Worm (Caenorhabditis elegans): ENCODE measurements around the gene ckk-1.

- TF ChIP-seq him-1 (tag; optimal IDR thresholded peaks at IDR 0.05), result no peak
- no peak for TF ChIP-seq W03F9.2 (tag; optimal IDR thresholded peaks at IDR 0.05)
- TF ChIP-seq dao-5 (tag; optimal IDR thresholded peaks at IDR 0.05), result no peak
Observed at ce11 chrIII:5611604-5612324, 23.5 kb upstream of the ckk-1 start, which contains the start of gene bas-1.
